Worm (Caenorhabditis elegans) whole organism, L1 larva: ENCODE data around the gene lin-49.

ENCODE experiments used
- C16A3.4 ChIP-seq: fragments of 150-350 bp; optimal IDR thresholded peaks from 2 replicates; lab custom pipeline; 2014; ENCODE audit warnings: missing biosample characterization, missing genetic modification characterization
- C34B4.2 ChIP-seq: sonication (generic microtip); optimal IDR thresholded peaks from 2 replicates; lab custom pipeline; 2017; ENCODE audit warnings: mild to moderate bottlenecking, missing genetic modification characterization, missing compliant biosample characterization
- egl-27 ChIP-seq, 2 experiments: fragments of 150-350 bp in 1 of 2; sonication (generic microtip); optimal IDR thresholded peaks; 3 replicates each; lab custom pipeline; 2017 to 2018; ENCODE audit warnings: missing biosample characterization in 2 of 2, missing genetic modification characterization in 2 of 2, missing genetic modification reagents in 2 of 2
- hlh-4 ChIP-seq: sonication (generic microtip); optimal IDR thresholded peaks from 2 replicates; lab custom pipeline; 2016; ENCODE audit warnings: mild to moderate bottlenecking, missing genetic modification characterization, missing compliant biosample characterization
- nhr-76 ChIP-seq: sonication (generic microtip); optimal IDR thresholded peaks from 2 replicates; lab custom pipeline; 2017; ENCODE audit warnings: missing biosample characterization, missing genetic modification characterization
- pag-3 ChIP-seq: sonication (generic microtip); optimal IDR thresholded peaks from 2 replicates; lab custom pipeline; 2017; ENCODE audit warnings: missing genetic modification characterization, mild to moderate bottlenecking, missing compliant biosample characterization, antibody characterized with exemption, borderline replicate concordance; ENCODE audit not compliant: insufficient read depth
- skn-1 ChIP-seq: fragments of 150-350 bp; optimal IDR thresholded peaks from 2 replicates; lab custom pipeline; 2014; ENCODE audit warnings: missing biosample characterization, missing genetic modification characterization
- swsn-7 ChIP-seq: sonication (generic microtip); optimal IDR thresholded peaks from 2 replicates; lab custom pipeline; 2016; ENCODE audit warnings: missing genetic modification characterization, missing compliant biosample characterization
- tlp-1 ChIP-seq: fragments of 150-350 bp; optimal IDR thresholded peaks from 2 replicates; lab custom pipeline; 2014; ENCODE audit warnings: missing biosample characterization, missing genetic modification characterization
- xbp-1 ChIP-seq: sonication (generic microtip); optimal IDR thresholded peaks from 2 replicates; lab custom pipeline; 2016; ENCODE audit warnings: missing genetic modification characterization, missing compliant biosample characterization

- TF ChIP-seq hlh-4 (tag; lab: Kevin White, UChicago): no peak
- TF ChIP-seq swsn-7 (tag; lab: Kevin White, UChicago): no peak
- no peak for TF ChIP-seq C16A3.4 (tag; lab: Kevin White, UChicago)
- TF ChIP-seq pag-3: no peak
- TF ChIP-seq tlp-1 (tag; lab: Kevin White, UChicago): no peak
- no peak for TF ChIP-seq skn-1 (tag; lab: Kevin White, UChicago)
- no peak for TF ChIP-seq egl-27 (tag; optimal IDR thresholded peaks at IDR 0.05; lab: Kevin White, UChicago)
- no peak for TF ChIP-seq nhr-76 (tag; lab: Kevin White, UChicago)
- TF ChIP-seq xbp-1 (tag; lab: Kevin White, UChicago): no peak
- TF ChIP-seq C34B4.2 (tag; lab: Kevin White, UChicago): no peak
These were observed 49.8 kb upstream of the lin-49 start for ce11 chrIV:8570719-8571118.
